Fruit fly (Drosophila melanogaster): ENCODE results near the gene ssp2.

The ssp2 gene

DNA sequence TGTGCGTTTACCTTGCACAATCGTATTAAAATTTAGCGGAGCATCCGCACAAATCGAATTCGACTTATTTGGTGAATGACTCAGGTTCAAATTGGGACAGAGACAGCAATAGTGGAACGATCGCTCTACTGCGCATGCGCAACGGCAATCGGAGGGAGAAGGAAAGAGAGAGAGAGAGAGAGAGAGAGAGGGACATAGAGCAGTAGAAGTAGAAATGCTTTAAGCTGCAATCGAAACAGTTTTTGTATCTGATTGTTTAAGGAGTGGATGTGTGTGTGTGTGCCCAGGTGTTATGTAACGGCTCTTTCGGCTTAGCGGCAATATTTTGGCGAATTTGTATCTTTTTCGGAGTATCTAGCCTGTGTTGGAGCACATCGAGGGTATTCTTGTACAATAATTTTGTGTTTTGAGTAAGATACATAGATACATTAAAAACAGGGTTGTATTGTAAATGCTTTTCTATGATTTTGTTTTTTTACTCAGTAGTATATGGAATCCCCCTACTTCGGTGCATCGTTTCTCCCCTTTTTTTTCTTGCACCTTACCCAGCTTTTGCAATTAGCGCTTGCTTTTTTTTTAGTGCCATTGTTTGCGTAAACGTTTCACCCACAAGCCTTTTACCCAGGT, 15.4 kb upstream of the ssp2 start (continued):
- TF ChIP-seq CG2199 (GFP tag; IDR thresholded peaks at IDR 0.05) (peak; percentile 84; the same call in 2 of the 3 replicates), hkb (optimal IDR thresholded peaks at IDR 0.05) (no peak), hkb (GFP tag; IDR thresholded peaks at IDR 0.05) (peak; percentile 24; the same call in 1 of the 2 replicates), nau (GFP tag; optimal IDR thresholded peaks at IDR 0.05) (no peak), Taf1 (GFP tag; IDR thresholded peaks at IDR 0.05) (no peak), CG32767 (GFP tag; IDR thresholded peaks at IDR 0.05) (0 out of 2 replicates have a peak, but pooled peaks have one; percentile 30), prd (optimal IDR thresholded peaks at IDR 0.05) (no peak), prd (GFP tag; IDR thresholded peaks at IDR 0.05) (0 out of 3 replicates have a peak, but pooled peaks have one; percentile 50), CG14965 (GFP tag; optimal IDR thresholded peaks at IDR 0.05; ENCODE audit: borderline replicate concordance) (no peak), Atf6 (GFP tag; IDR thresholded peaks at IDR 0.05) (0 out of 2 replicates have a peak, but pooled peaks have one; percentile 25), sisA (GFP tag; IDR thresholded peaks at IDR 0.05) (no peak), CG6175 (GFP tag; IDR thresholded peaks at IDR 0.05) (no peak), emc (GFP tag; optimal IDR thresholded peaks at IDR 0.05) (no peak), CG15073 (GFP tag; optimal IDR thresholded peaks at IDR 0.05) (no peak), bowl (GFP tag; IDR thresholded peaks at IDR 0.05) (no peak), Sox102F (GFP tag; optimal IDR thresholded peaks at IDR 0.05) (peak; percentile 43), HmgZ (tag; optimal IDR thresholded peaks at IDR 0.05) (no peak), ara (GFP tag; IDR thresholded peaks at IDR 0.05) (peak; percentile 30; the same call in 1 of the 2 replicates), Camta (GFP tag; optimal IDR thresholded peaks at IDR 0.05) (peak; percentile 10), CG10267 (tag; optimal IDR thresholded peaks at IDR 0.05) (no peak), CG30403 (GFP tag; optimal IDR thresholded peaks at IDR 0.05) (no peak), CG15011 (GFP tag; optimal IDR thresholded peaks at IDR 0.05) (no peak), CG13775 (GFP tag; optimal IDR thresholded peaks at IDR 0.05) (peak; percentile 16), CG7786 (GFP tag; optimal IDR thresholded peaks at IDR 0.05) (no peak), CG13296 (GFP tag; optimal IDR thresholded peaks at IDR 0.05) (no peak), unpg (GFP tag; optimal IDR thresholded peaks at IDR 0.05) (no peak), gem (tag; optimal IDR thresholded peaks at IDR 0.05) (peak; percentile 11), chinmo (GFP tag; IDR thresholded peaks at IDR 0.05; ENCODE audit: partially characterized antibody) (peak; percentile 89; the same call in 3 of the 4 replicates), CG12391 (tag; optimal IDR thresholded peaks at IDR 0.05) (no peak), E2f2 (GFP tag; IDR thresholded peaks at IDR 0.05) (peak; percentile 26; the same call in 1 of the 2 replicates), zfh1 (GFP tag; IDR thresholded peaks at IDR 0.05) (0 out of 3 replicates have a peak, but pooled peaks have one; percentile 3), CG34224 (GFP tag; IDR thresholded peaks at IDR 0.05; ENCODE audit: partially characterized antibody) (no peak), stwl (tag; optimal IDR thresholded peaks at IDR 0.05) (peak; percentile 47), Neu2 (GFP tag; optimal IDR thresholded peaks at IDR 0.05; ENCODE audit: borderline replicate concordance) (no peak), Poxn (GFP tag; IDR thresholded peaks at IDR 0.05) (no peak), CG9727 (GFP tag; optimal IDR thresholded peaks at IDR 0.05) (peak; percentile 31), pan (optimal IDR thresholded peaks at IDR 0.05) (no peak), pan (GFP tag; optimal IDR thresholded peaks at IDR 0.05 in 1 of 2, IDR thresholded peaks at IDR 0.05 in 1 of 2) (peak in 1 of 2 experiments; percentile 45), phol (tag; optimal IDR thresholded peaks at IDR 0.05) (peak; percentile 16), NK7.1 (GFP tag; optimal IDR thresholded peaks at IDR 0.05) (no peak), Abd-B (GFP tag; optimal IDR thresholded peaks at IDR 0.05) (no peak), ci (GFP tag; IDR thresholded peaks at IDR 0.05) (0 out of 3 replicates have a peak, but pooled peaks have one; percentile 51), ttk (GFP tag; IDR thresholded peaks at IDR 0.05) (no peak), CG1832 (GFP tag; optimal IDR thresholded peaks at IDR 0.05) (peak; percentile 90), H2.0 (GFP tag; IDR thresholded peaks at IDR 0.05) (no peak), CG7839 (tag; optimal IDR thresholded peaks at IDR 0.05) (peak; percentile 3), amos (GFP tag; IDR thresholded peaks at IDR 0.05; ENCODE audit: partially characterized antibody) (no peak), CG15514 (GFP tag; optimal IDR thresholded peaks at IDR 0.05) (no peak), z (GFP tag; IDR thresholded peaks at IDR 0.05) (0 out of 3 replicates have a peak, but pooled peaks have one; percentile 39), CG11504 (tag; optimal IDR thresholded peaks at IDR 0.05) (peak; percentile 31)
